Fruit fly (Drosophila melanogaster): ENCODE results near the gene CG45081.

DNA sequence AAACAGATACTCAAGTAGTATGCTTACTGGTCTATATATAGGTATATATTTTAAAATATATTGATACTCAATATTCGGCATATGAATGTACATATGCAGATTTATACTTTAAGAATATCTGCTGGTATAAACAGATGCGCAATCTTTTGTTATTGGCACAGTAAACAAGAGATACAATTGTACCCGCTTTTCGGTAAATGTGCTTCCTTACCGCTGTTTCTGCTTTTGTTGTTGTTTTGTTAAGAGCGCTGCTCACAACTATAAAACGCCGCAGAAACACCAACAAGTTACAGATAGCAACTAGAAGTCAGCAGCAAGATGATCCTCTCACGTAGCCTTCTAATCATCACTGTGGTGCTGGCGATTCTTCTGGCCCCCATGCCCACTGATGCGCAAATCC is at the start of gene CG45081:
- TF ChIP-seq CG13204 (GFP tag; optimal IDR thresholded peaks at IDR 0.05) (no peak), fd96Ca (GFP tag; IDR thresholded peaks at IDR 0.05) (no peak), CG32121 (GFP tag; IDR thresholded peaks at IDR 0.05) (no peak), CG8301 (tag; optimal IDR thresholded peaks at IDR 0.05) (no peak), CG4496 (GFP tag; IDR thresholded peaks at IDR 0.05) (no peak), Ets98B (GFP tag; IDR thresholded peaks at IDR 0.05) (no peak), gl (tag; optimal IDR thresholded peaks at IDR 0.05) (no peak), CG34367 (tag; optimal IDR thresholded peaks at IDR 0.05) (no peak), Pif1B (GFP tag; optimal IDR thresholded peaks at IDR 0.05) (no peak), rn (GFP tag; IDR thresholded peaks at IDR 0.05) (no peak)
